Worm (Caenorhabditis elegans): ENCODE measurements around the gene K01F9.2.

Gene K01F9.2

ce11 chrIII:8904044-8904443 is 27.1 kb upstream of the K01F9.2 start, which contains the start of gene lin-9 (continued):
- TF ChIP-seq lir-1 (GFP tag; conservative IDR thresholded peaks at IDR 0.05) = peak; percentile 78
- peak; percentile 99 for TF ChIP-seq B0336.3 (GFP tag; IDR thresholded peaks at IDR 0.05)
- no peak for TF ChIP-seq nfya-1 (tag; optimal IDR thresholded peaks at IDR 0.05; ENCODE audit: borderline replicate concordance, insufficient read depth)
- peak; percentile 95 for TF ChIP-seq D2030.7 (GFP tag; IDR thresholded peaks at IDR 0.05)
- TF ChIP-seq lag-1 (GFP tag; IDR thresholded peaks at IDR 0.05) = no peak
- peak; percentile 86 for TF ChIP-seq atf-7 (tag; optimal IDR thresholded peaks at IDR 0.05)
- TF ChIP-seq madf-8 (GFP tag; conservative IDR thresholded peaks at IDR 0.05) = peak; percentile 98
- TF ChIP-seq nhr-90 (tag; optimal IDR thresholded peaks at IDR 0.05) = peak; percentile 33
- TF ChIP-seq lin-40 (tag; optimal IDR thresholded peaks at IDR 0.05) = peak; percentile 96
- peak; percentile 86 for TF ChIP-seq hmg-1.2 (GFP tag; IDR thresholded peaks at IDR 0.05)
- TF ChIP-seq lsl-1 (GFP tag; optimal IDR thresholded peaks at IDR 0.05) = peak; percentile 97
- TF ChIP-seq F22D6.2 (tag; optimal IDR thresholded peaks at IDR 0.05) = peak; percentile 79
- 0 out of 2 replicates have a peak, but pooled peaks have one; percentile 65 for TF ChIP-seq let-526 (GFP tag; IDR thresholded peaks at IDR 0.05)
- TF ChIP-seq attf-6 (GFP tag; IDR thresholded peaks at IDR 0.05) = 0 out of 2 replicates have a peak, but pooled peaks have one; percentile 45
- TF ChIP-seq ekl-4 (GFP tag; IDR thresholded peaks at IDR 0.05) = peak; percentile 96
- TF ChIP-seq T07F8.4 (tag; optimal IDR thresholded peaks at IDR 0.05) = peak; percentile 19
- TF ChIP-seq ztf-22 (GFP tag; optimal IDR thresholded peaks at IDR 0.05) = peak; percentile 53
- no peak for TF ChIP-seq rec-8 (tag; optimal IDR thresholded peaks at IDR 0.05)
- peak; percentile 93 for TF ChIP-seq ztf-26 (tag; optimal IDR thresholded peaks at IDR 0.05)
- peak; percentile 10 for TF ChIP-seq B0261.1 (tag; optimal IDR thresholded peaks at IDR 0.05)
- TF ChIP-seq F37B4.10 (GFP tag; IDR thresholded peaks at IDR 0.05) = peak; percentile 91; the same call in 1 of the 2 replicates
- peak; percentile 93 for TF ChIP-seq K11D2.4 (GFP tag; IDR thresholded peaks at IDR 0.05)
- no peak for TF ChIP-seq aptf-3 (GFP tag; IDR thresholded peaks at IDR 0.05)
- TF ChIP-seq egl-18 (GFP tag; IDR thresholded peaks at IDR 0.05) = peak; percentile 77; the same call in 1 of the 2 replicates
- peak; percentile 49 for TF ChIP-seq F10E7.11 (tag; optimal IDR thresholded peaks at IDR 0.05)
- TF ChIP-seq chd-7 (tag; optimal IDR thresholded peaks at IDR 0.05) = peak; percentile 87
- TF ChIP-seq attf-5 (GFP tag; optimal IDR thresholded peaks at IDR 0.05) = peak; percentile 95
- TF ChIP-seq unc-62 (GFP tag; optimal IDR thresholded peaks at IDR 0.05) = no peak
- TF ChIP-seq tbp1 (GFP tag; optimal IDR thresholded peaks at IDR 0.05) = peak; percentile 75
- TF ChIP-seq egrh-3 (GFP tag; IDR thresholded peaks at IDR 0.05) = peak; percentile 82
- TF ChIP-seq F57A8.1 (GFP tag; optimal IDR thresholded peaks at IDR 0.05) = no peak
- TF ChIP-seq B0019.2 (GFP tag; conservative IDR thresholded peaks at IDR 0.05) = peak; percentile 89
- peak; percentile 58 for TF ChIP-seq B0035.1 (tag; optimal IDR thresholded peaks at IDR 0.05)
- peak; percentile 91 for TF ChIP-seq hmg-20 (GFP tag; IDR thresholded peaks at IDR 0.05)
- no peak for TF ChIP-seq bed-1 (GFP tag; IDR thresholded peaks at IDR 0.05)
- no peak for TF ChIP-seq nhr-27 (tag; optimal IDR thresholded peaks at IDR 0.05)
- TF ChIP-seq somi-1 (GFP tag; optimal IDR thresholded peaks at IDR 0.05) = peak; percentile 65
- TF ChIP-seq efl-1 (GFP tag; optimal IDR thresholded peaks at IDR 0.05) = peak; percentile 98
- TF ChIP-seq ztf-25 (GFP tag; IDR thresholded peaks at IDR 0.05) = no peak
- peak; percentile 99 for TF ChIP-seq ceh-91 (GFP tag; IDR thresholded peaks at IDR 0.05)
- TF ChIP-seq Y67H2A.10 (GFP tag; conservative IDR thresholded peaks at IDR 0.05) = peak; percentile 82
- peak; percentile 93 for TF ChIP-seq Y95B8A.8 (GFP tag; IDR thresholded peaks at IDR 0.05)
- peak; percentile 100 for TF ChIP-seq F33H1.4 (GFP tag; IDR thresholded peaks at IDR 0.05)
- peak; percentile 91 for TF ChIP-seq ZK185.1 (tag; optimal IDR thresholded peaks at IDR 0.05; ENCODE audit: poor library complexity, severe bottlenecking)
- peak; percentile 93 for TF ChIP-seq unc-130 (GFP tag; optimal IDR thresholded peaks at IDR 0.05)
- TF ChIP-seq mel-28 (tag; optimal IDR thresholded peaks at IDR 0.05; ENCODE audit: borderline replicate concordance) = no peak
- peak; percentile 85 for TF ChIP-seq Y56A3A.18 (GFP tag; IDR thresholded peaks at IDR 0.05)

Measured in whole organism, young adult.